Fruit fly (Drosophila melanogaster) whole organism, embryonic: ENCODE measurements around the gene CG31358.

Experiments
- Ada2b ChIP-seq: fragments of 200-800 bp; sonication (Bioruptor generic); IDR thresholded peaks from 2 replicates; pipeline ENCODE4 v1.3.6; 2022; ENCODE audit warnings: missing biosample characterization, missing genetic modification characterization
- BtbVII ChIP-seq: fragments of 200-800 bp; sonication (Bioruptor generic); optimal IDR thresholded peaks from 3 replicates; lab custom pipeline; 2017; ENCODE audit warnings: missing biosample characterization, mild to moderate bottlenecking, missing genetic modification characterization
- CG11085 ChIP-seq: fragments of 200-800 bp; sonication (Bioruptor generic); IDR thresholded peaks from 2 replicates; pipeline ENCODE4 v1.3.6; 2022; ENCODE audit warnings: missing biosample characterization, missing genetic modification characterization
- CG1233 ChIP-seq: fragments of 200-800 bp; sonication (Bioruptor generic); optimal IDR thresholded peaks from 4 replicates; lab custom pipeline; 2018; ENCODE audit warnings: missing biosample characterization, mild to moderate bottlenecking, missing genetic modification characterization
- CG12769 ChIP-seq: fragments of 200-800 bp; sonication (Bioruptor generic); optimal IDR thresholded peaks from 2 replicates; lab custom pipeline; 2019; ENCODE audit warnings: missing biosample characterization, mild to moderate bottlenecking, missing genetic modification characterization, moderate library complexity
- CG13287 ChIP-seq: fragments of 200-800 bp; sonication (Bioruptor generic); IDR thresholded peaks from 2 replicates; pipeline ENCODE4 v1.3.6; 2022; ENCODE audit warnings: missing biosample characterization, missing genetic modification characterization; ENCODE audit not compliant: partially characterized antibody
- CG15479 ChIP-seq: fragments of 200-800 bp; sonication (Bioruptor generic); optimal IDR thresholded peaks from 3 replicates; lab custom pipeline; 2019; ENCODE audit warnings: missing biosample characterization, mild to moderate bottlenecking, missing genetic modification characterization, moderate library complexity
- CG1603 ChIP-seq: fragments of 200-800 bp; sonication (Bioruptor generic); optimal IDR thresholded peaks from 2 replicates; lab custom pipeline; 2019; ENCODE audit warnings: missing biosample characterization, mild to moderate bottlenecking, missing genetic modification characterization, moderate library complexity
- CG17186 ChIP-seq: fragments of 200-800 bp; sonication (Bioruptor generic); optimal IDR thresholded peaks from 3 replicates; lab custom pipeline; 2017; ENCODE audit warnings: missing biosample characterization, missing genetic modification reagents, missing genetic modification characterization
- CG17361 ChIP-seq: fragments of 200-800 bp; sonication (Bioruptor generic); IDR thresholded peaks from 3 replicates; pipeline ENCODE4 v1.3.6; 2022; ENCODE audit warnings: missing biosample characterization, missing genetic modification characterization
- CG17612 ChIP-seq: fragments of 200-800 bp; sonication (Bioruptor generic); IDR thresholded peaks from 2 replicates; pipeline ENCODE4 v1.3.6; 2022; ENCODE audit warnings: missing biosample characterization, missing genetic modification characterization
- CG2678 ChIP-seq: fragments of 200-800 bp; sonication (Bioruptor generic); optimal IDR thresholded peaks from 3 replicates; lab custom pipeline; 2019; ENCODE audit warnings: missing biosample characterization, mild to moderate bottlenecking, missing genetic modification characterization, moderate library complexity
- CG31365 ChIP-seq: fragments of 200-800 bp; sonication (Bioruptor generic); optimal IDR thresholded peaks from 2 replicates; lab custom pipeline; 2018; ENCODE audit warnings: missing biosample characterization, mild to moderate bottlenecking, missing genetic modification characterization
- CG3726 ChIP-seq: fragments of 200-800 bp; sonication (Bioruptor generic); IDR thresholded peaks from 3 replicates; pipeline ENCODE4, ENCODE4 v1.3.6; 2022; ENCODE audit warnings: missing biosample characterization, missing genetic modification characterization
- CG3847 ChIP-seq: fragments of 200-800 bp; sonication (Bioruptor generic); IDR thresholded peaks from 2 replicates; pipeline ENCODE4 v1.3.6; 2022; ENCODE audit warnings: missing biosample characterization, missing genetic modification characterization
- CG4820 ChIP-seq: fragments of 200-800 bp; sonication (Bioruptor generic); optimal IDR thresholded peaks from 3 replicates; lab custom pipeline; 2016; ENCODE audit warnings: missing biosample characterization, missing genetic modification characterization
- CG9727 ChIP-seq: fragments of 200-800 bp; sonication (Bioruptor generic); optimal IDR thresholded peaks from 3 replicates; lab custom pipeline; 2017; ENCODE audit warnings: missing biosample characterization, mild to moderate bottlenecking, missing genetic modification characterization
- CTCF ChIP-seq: fragments of 200-800 bp; sonication (Bioruptor generic); optimal IDR thresholded peaks from 2 replicates; lab custom pipeline; 2017; ENCODE audit warnings: missing biosample characterization, mild to moderate bottlenecking, missing genetic modification characterization, moderate library complexity
- Dad ChIP-seq: fragments of 200-800 bp; sonication (Bioruptor generic); optimal IDR thresholded peaks from 3 replicates; lab custom pipeline; 2016; ENCODE audit warnings: missing biosample characterization, missing genetic modification characterization
- Dip2 ChIP-seq: fragments of 200-800 bp; sonication (Bioruptor generic); IDR thresholded peaks from 2 replicates; pipeline ENCODE4 v1.3.6; 2022; ENCODE audit warnings: missing biosample characterization, missing genetic modification characterization
- Doc3 ChIP-seq: fragments of 200-800 bp; sonication (Bioruptor generic); IDR thresholded peaks from 3 replicates; pipeline ENCODE4 v1.3.6; 2022; ENCODE audit warnings: missing biosample characterization, missing genetic modification characterization; ENCODE audit not compliant: partially characterized antibody
- Gug ChIP-seq: fragments of 200-800 bp; sonication (Bioruptor generic); IDR thresholded peaks from 4 replicates; pipeline ENCODE4 v1.3.6; 2022; ENCODE audit warnings: missing biosample characterization, missing genetic modification characterization
- H2.0 ChIP-seq: fragments of 200-800 bp; sonication (Bioruptor generic); IDR thresholded peaks from 2 replicates; pipeline ENCODE4 v1.3.6; 2022; ENCODE audit warnings: missing biosample characterization, missing genetic modification characterization
- HHEX ChIP-seq: fragments of 200-800 bp; sonication (Bioruptor generic); optimal IDR thresholded peaks from 3 replicates; lab custom pipeline; 2017; ENCODE audit warnings: missing biosample characterization, mild to moderate bottlenecking, missing genetic modification characterization, missing genetic modification reagents
- HmgZ ChIP-seq: fragments of 200-800 bp; sonication (Bioruptor generic); optimal IDR thresholded peaks from 2 replicates; lab custom pipeline; 2018; ENCODE audit warnings: missing biosample characterization, mild to moderate bottlenecking, missing genetic modification characterization
- Hmx ChIP-seq: fragments of 200-800 bp; sonication (Bioruptor generic); optimal IDR thresholded peaks from 2 replicates; lab custom pipeline; 2016; ENCODE audit warnings: missing biosample characterization, missing genetic modification characterization
- Myb ChIP-seq: fragments of 200-800 bp; sonication (Bioruptor generic); optimal IDR thresholded peaks from 2 replicates; lab custom pipeline; 2016; ENCODE audit warnings: missing biosample characterization, missing genetic modification characterization
- NFAT ChIP-seq: fragments of 200-800 bp; sonication (Bioruptor generic); IDR thresholded peaks from 2 replicates; pipeline ENCODE4 v1.3.6; 2022; ENCODE audit warnings: missing biosample characterization, missing genetic modification characterization
- Oaz ChIP-seq: fragments of 200-800 bp; sonication (Bioruptor generic); IDR thresholded peaks from 2 replicates; pipeline ENCODE4 v1.3.6; 2022; ENCODE audit warnings: missing biosample characterization, missing genetic modification characterization
- Rx ChIP-seq: fragments of 200-800 bp; sonication (Bioruptor generic); IDR thresholded peaks from 2 replicates; pipeline ENCODE4 v1.3.6; 2022; ENCODE audit warnings: missing biosample characterization, missing genetic modification characterization
- Scr ChIP-seq: fragments of 200-800 bp; sonication (Bioruptor generic); IDR thresholded peaks from 2 replicates; pipeline ENCODE4 v1.3.6; 2022; ENCODE audit warnings: missing biosample characterization, missing genetic modification characterization; ENCODE audit not compliant: partially characterized antibody
- Taf1 ChIP-seq: fragments of 200-800 bp; sonication (Bioruptor generic); IDR thresholded peaks from 2 replicates; pipeline ENCODE4 v1.3.6; 2022; ENCODE audit warnings: missing biosample characterization, missing genetic modification characterization
- YL-1 ChIP-seq: fragments of 200-800 bp; sonication (Bioruptor generic); optimal IDR thresholded peaks from 3 replicates; lab custom pipeline; 2017; ENCODE audit warnings: missing biosample characterization, mild to moderate bottlenecking, missing genetic modification characterization
- amos ChIP-seq: fragments of 200-800 bp; sonication (Bioruptor generic); IDR thresholded peaks from 2 replicates; pipeline ENCODE4 v1.3.6; 2022; ENCODE audit warnings: missing biosample characterization, missing genetic modification characterization; ENCODE audit not compliant: partially characterized antibody
- chm ChIP-seq: fragments of 200-800 bp; sonication (Bioruptor generic); IDR thresholded peaks from 2 replicates; pipeline ENCODE4 v1.3.6; 2022; ENCODE audit warnings: missing biosample characterization, missing genetic modification characterization
- croc ChIP-seq: fragments of 200-800 bp; sonication (Bioruptor generic); conservative IDR thresholded peaks from 3 replicates; pipeline ENCODE4 v1.3.6; 2022; ENCODE audit warnings: missing biosample characterization, missing genetic modification characterization
- dmrt11E ChIP-seq: fragments of 200-800 bp; sonication (Bioruptor generic); optimal IDR thresholded peaks from 3 replicates; lab custom pipeline; 2018; ENCODE audit warnings: missing biosample characterization, mild to moderate bottlenecking, missing genetic modification characterization, moderate library complexity
- eve ChIP-seq, 2 experiments: fragments of >200 bp; optimal IDR thresholded peaks; 2 replicates each; lab custom pipeline; 2017; ENCODE audit warnings: missing biosample characterization in 2 of 2, missing genetic modification characterization in 2 of 2
- h ChIP-seq: fragments of >200 bp; optimal IDR thresholded peaks from 2 replicates; lab custom pipeline; 2017
- jumu ChIP-seq: fragments of 200-800 bp; sonication (Bioruptor generic); optimal IDR thresholded peaks from 3 replicates; lab custom pipeline; 2016; ENCODE audit warnings: missing biosample characterization, missing genetic modification characterization
- lbe ChIP-seq: fragments of 200-800 bp; sonication (Bioruptor generic); optimal IDR thresholded peaks from 2 replicates; lab custom pipeline; 2016; ENCODE audit warnings: missing biosample characterization, mild to moderate bottlenecking, missing genetic modification characterization
- mld ChIP-seq: fragments of 200-800 bp; sonication (Bioruptor generic); IDR thresholded peaks from 3 replicates; pipeline ENCODE4 v1.3.6; 2022; ENCODE audit warnings: missing biosample characterization, missing genetic modification characterization; ENCODE audit not compliant: partially characterized antibody
- otp ChIP-seq: fragments of 200-800 bp; sonication (Bioruptor generic); IDR thresholded peaks from 3 replicates; pipeline ENCODE4, ENCODE4 v1.3.6; 2022; ENCODE audit warnings: missing biosample characterization, missing genetic modification characterization
- pfk ChIP-seq: fragments of 200-800 bp; sonication (Bioruptor generic); optimal IDR thresholded peaks from 2 replicates; lab custom pipeline; 2018; ENCODE audit warnings: missing biosample characterization, mild to moderate bottlenecking, missing genetic modification characterization, moderate library complexity
- psq ChIP-seq: fragments of 200-800 bp; sonication (Bioruptor generic); optimal IDR thresholded peaks from 2 replicates; lab custom pipeline; 2017; ENCODE audit warnings: missing biosample characterization, missing genetic modification characterization
- sc ChIP-seq, 3 experiments: fragments of >200 bp in 2 of 3; fragments of 200-800 bp in 1 of 3; sonication (Bioruptor generic) in 1 of 3; optimal IDR thresholded peaks; 2 replicates in 2 of 3; 3 replicates in 1 of 3; lab custom pipeline; 2017; ENCODE audit warnings: mild to moderate bottlenecking in 1 of 3, missing biosample characterization in 1 of 3, missing genetic modification characterization in 1 of 3, missing genetic modification reagents in 1 of 3
- sima ChIP-seq: fragments of 200-800 bp; sonication (Bioruptor generic); optimal IDR thresholded peaks from 2 replicates; lab custom pipeline; 2016; ENCODE audit warnings: missing biosample characterization, missing genetic modification characterization
- tll ChIP-seq, 2 experiments: fragments of 200-800 bp in 1 of 2; fragments of >200 bp in 1 of 2; sonication (Bioruptor generic) in 1 of 2; optimal IDR thresholded peaks; 2 replicates each; lab custom pipeline; 2017 to 2019; ENCODE audit warnings: missing biosample characterization in 2 of 2, missing genetic modification characterization in 2 of 2, mild to moderate bottlenecking in 1 of 2, moderate library complexity in 1 of 2
- usp ChIP-seq: fragments of >200 bp; optimal IDR thresholded peaks from 2 replicates; lab custom pipeline; 2017; ENCODE audit warnings: missing biosample characterization, missing genetic modification characterization
- zfh2 ChIP-seq: fragments of 200-800 bp; sonication (Bioruptor generic); optimal IDR thresholded peaks from 2 replicates; lab custom pipeline; 2016; ENCODE audit warnings: missing biosample characterization, missing genetic modification characterization

CG31358 gene

dm6 chr3R:12010202-12010824 lies 21.2 kb downstream of the CG31358 start, which contains the start of the genes KLHL18 and GCC185 (continued):
- peak; percentile 76 for TF ChIP-seq CG9727
- TF ChIP-seq Hmx (GFP tag; lab: Kevin White, UChicago): peak; percentile 75
- TF ChIP-seq Oaz (GFP tag; lab: Robert Waterston, UW): peak; percentile 38; the same call in 1 of the 2 replicates
- no peak for TF ChIP-seq sima (GFP tag; lab: Kevin White, UChicago)
- peak; percentile 36; the same call in 1 of the 2 replicates for TF ChIP-seq Dip2
- TF ChIP-seq h (lab: Kevin White, UChicago): no peak
- TF ChIP-seq psq (GFP tag; lab: Kevin White, UChicago): peak; percentile 49
- no peak for TF ChIP-seq otp (GFP tag; lab: Robert Waterston, UW)
- no peak for TF ChIP-seq CG31365 (tag; lab: Kevin White, UChicago)
- peak; percentile 66 for TF ChIP-seq jumu (GFP tag; lab: Kevin White, UChicago)
- TF ChIP-seq croc (GFP tag; lab: Robert Waterston, UW): peak; percentile 61; the same call in 2 of the 3 replicates
- no peak for TF ChIP-seq CG3726 (GFP tag; lab: Robert Waterston, UW)
- TF ChIP-seq zfh2: peak; percentile 81
- no peak for TF ChIP-seq lbe (GFP tag; lab: Kevin White, UChicago)
- TF ChIP-seq dmrt11E (tag; lab: Kevin White, UChicago): peak; percentile 81
- TF ChIP-seq H2.0: peak; percentile 46; the same call in 1 of the 2 replicates
- TF ChIP-seq sc (optimal IDR thresholded peaks at IDR 0.05; lab: Kevin White, UChicago): no peak
- peak; percentile 57 for TF ChIP-seq sc (GFP tag; optimal IDR thresholded peaks at IDR 0.05; lab: Kevin White, UChicago)
- peak; percentile 73 for TF ChIP-seq Ada2b
- no peak for TF ChIP-seq eve (GFP tag; optimal IDR thresholded peaks at IDR 0.05; lab: Kevin White, UChicago)
- no peak for TF ChIP-seq CG2678 (tag; lab: Kevin White, UChicago)
- TF ChIP-seq Gug: peak; percentile 58; the same call in 3 of the 4 replicates
- no peak for TF ChIP-seq CG15479 (GFP tag; lab: Kevin White, UChicago)
- peak; percentile 19; the same call in 1 of the 3 replicates for TF ChIP-seq mld (GFP tag; lab: Robert Waterston, UW)
- no peak for TF ChIP-seq usp (GFP tag; lab: Kevin White, UChicago)
- TF ChIP-seq tll (GFP tag; optimal IDR thresholded peaks at IDR 0.05; lab: Kevin White, UChicago): peak; percentile 26 to 97
- peak; percentile 89 for TF ChIP-seq Scr (GFP tag; lab: Robert Waterston, UW)
- TF ChIP-seq CG17361: peak; percentile 92
- peak; percentile 65 for TF ChIP-seq HmgZ
- no peak for TF ChIP-seq CTCF (GFP tag; lab: Kevin White, UChicago)
- peak; percentile 16 for TF ChIP-seq BtbVII (GFP tag; lab: Kevin White, UChicago)
- peak; percentile 62 for TF ChIP-seq YL-1 (GFP tag; lab: Kevin White, UChicago)
- TF ChIP-seq Doc3: peak; percentile 68; the same call in 2 of the 3 replicates
- TF ChIP-seq CG13287 (GFP tag; lab: Robert Waterston, UW): peak; percentile 78
- TF ChIP-seq NFAT: 0 out of 2 replicates have a peak, but pooled peaks have one; percentile 37
- TF ChIP-seq pfk (GFP tag; lab: Kevin White, UChicago): no peak
- TF ChIP-seq Taf1 (GFP tag; lab: Robert Waterston, UW): peak; percentile 45; the same call in 1 of the 2 replicates
- no peak for TF ChIP-seq chm (GFP tag; lab: Robert Waterston, UW)
- TF ChIP-seq CG3847 (GFP tag; lab: Robert Waterston, UW): peak; percentile 90
- TF ChIP-seq CG17186: no peak
- no peak for TF ChIP-seq CG17612 (GFP tag; lab: Robert Waterston, UW)
- peak; percentile 76 for TF ChIP-seq CG4820 (GFP tag; lab: Kevin White, UChicago)
- peak; percentile 54 for TF ChIP-seq CG1233 (GFP tag; lab: Kevin White, UChicago)
- no peak for TF ChIP-seq CG1603 (tag; lab: Kevin White, UChicago)
- peak; percentile 68 for TF ChIP-seq CG11085
- peak; percentile 78 for TF ChIP-seq amos
- peak; percentile 55 for TF ChIP-seq HHEX (GFP tag; lab: Kevin White, UChicago)
- no peak for TF ChIP-seq Dad (GFP tag; lab: Kevin White, UChicago)
- no peak for TF ChIP-seq CG12769 (tag; lab: Kevin White, UChicago)
- TF ChIP-seq Myb (GFP tag; lab: Kevin White, UChicago): peak; percentile 6
- TF ChIP-seq Rx: peak; percentile 35; the same call in 1 of the 2 replicates
